Worm (Caenorhabditis elegans): ENCODE data around the gene vha-5.

DNA sequence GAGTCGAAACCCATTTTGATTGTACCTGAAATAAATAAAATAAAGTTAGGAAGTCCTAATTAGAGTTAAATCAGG is 14.4 kb upstream of the vha-5 start, which contains the start of gene nucl-1:
- TF ChIP-seq fkh-10 (GFP tag; optimal IDR thresholded peaks at IDR 0.05) (no peak), mep-1 (tag; optimal IDR thresholded peaks at IDR 0.05) (no peak), mdl-1 (tag; optimal IDR thresholded peaks at IDR 0.05) (no peak), nhr-77 (tag; optimal IDR thresholded peaks at IDR 0.05) (no peak), skn-1 (tag; optimal IDR thresholded peaks at IDR 0.05) (no peak), hlh-17 (GFP tag; optimal IDR thresholded peaks at IDR 0.05; ENCODE audit: borderline replicate concordance) (no peak), ceh-82 (tag; optimal IDR thresholded peaks at IDR 0.05) (no peak), rnt-1 (tag; optimal IDR thresholded peaks at IDR 0.05) (no peak), F16B12.6 (tag; optimal IDR thresholded peaks at IDR 0.05) (no peak), aly-2 (tag; optimal IDR thresholded peaks at IDR 0.05) (no peak), lin-39 (tag; optimal IDR thresholded peaks at IDR 0.05) (no peak)

Measured in whole organism, L1 larva.